Fruit fly (Drosophila melanogaster) whole organism, embryonic: ENCODE data around the gene mld.

ENCODE experiments used
- Antp ChIP-seq: fragments of 200-800 bp; sonication (Bioruptor generic); optimal IDR thresholded peaks from 3 replicates; lab custom pipeline; 2016; ENCODE audit warnings: missing biosample characterization, missing genetic modification characterization
- CG10543 ChIP-seq: fragments of 200-800 bp; sonication (Bioruptor generic); optimal IDR thresholded peaks from 3 replicates; lab custom pipeline; 2017; ENCODE audit warnings: missing biosample characterization, mild to moderate bottlenecking, missing genetic modification characterization, moderate library complexity
- CG12769 ChIP-seq: fragments of 200-800 bp; sonication (Bioruptor generic); optimal IDR thresholded peaks from 2 replicates; lab custom pipeline; 2019; ENCODE audit warnings: missing biosample characterization, mild to moderate bottlenecking, missing genetic modification characterization, moderate library complexity
- CG13894 ChIP-seq: fragments of 200-800 bp; sonication (Bioruptor generic); optimal IDR thresholded peaks from 3 replicates; lab custom pipeline; 2018; ENCODE audit warnings: missing biosample characterization, mild to moderate bottlenecking, missing genetic modification characterization, moderate library complexity
- CG14860 ChIP-seq: fragments of 200-800 bp; sonication (Bioruptor generic); IDR thresholded peaks from 3 replicates; pipeline ENCODE4 v1.3.6; 2022; ENCODE audit warnings: missing biosample characterization, missing genetic modification characterization; ENCODE audit not compliant: partially characterized antibody
- CG15514 ChIP-seq: fragments of 200-800 bp; sonication (Bioruptor generic); optimal IDR thresholded peaks from 3 replicates; lab custom pipeline; 2017; ENCODE audit warnings: missing biosample characterization, missing genetic modification characterization, mild to moderate bottlenecking, moderate library complexity, missing genetic modification reagents
- CG17612 ChIP-seq: fragments of 200-800 bp; sonication (Bioruptor generic); IDR thresholded peaks from 2 replicates; pipeline ENCODE4 v1.3.6; 2022; ENCODE audit warnings: missing biosample characterization, missing genetic modification characterization
- CG18764 ChIP-seq: fragments of 200-800 bp; sonication (Bioruptor generic); optimal IDR thresholded peaks from 3 replicates; lab custom pipeline; 2016; ENCODE audit warnings: missing biosample characterization, missing genetic modification characterization
- CG30403 ChIP-seq: fragments of 200-800 bp; sonication (Bioruptor generic); optimal IDR thresholded peaks from 3 replicates; lab custom pipeline; 2016; ENCODE audit warnings: missing biosample characterization, missing genetic modification characterization
- CG3163 ChIP-seq: fragments of 200-800 bp; sonication (Bioruptor generic); optimal IDR thresholded peaks from 3 replicates; lab custom pipeline; 2016; ENCODE audit warnings: missing biosample characterization, missing genetic modification characterization
- CG3281 ChIP-seq: fragments of 200-800 bp; sonication (Bioruptor generic); optimal IDR thresholded peaks from 3 replicates; lab custom pipeline; 2017; ENCODE audit warnings: missing biosample characterization, mild to moderate bottlenecking, missing genetic modification characterization
- CG34376 ChIP-seq: fragments of 200-800 bp; sonication (Bioruptor generic); optimal IDR thresholded peaks from 2 replicates; lab custom pipeline; 2018; ENCODE audit warnings: missing biosample characterization, mild to moderate bottlenecking, missing genetic modification characterization
- CG42726 ChIP-seq: fragments of 200-800 bp; sonication (Bioruptor generic); IDR thresholded peaks from 2 replicates; pipeline ENCODE4 v1.3.6; 2022; ENCODE audit warnings: missing biosample characterization, missing genetic modification characterization; ENCODE audit not compliant: partially characterized antibody
- CG5245 ChIP-seq: fragments of 200-800 bp; sonication (Bioruptor generic); optimal IDR thresholded peaks from 3 replicates; lab custom pipeline; 2016; ENCODE audit warnings: missing biosample characterization, missing genetic modification characterization
- CG6654 ChIP-seq: fragments of 200-800 bp; sonication (Bioruptor generic); optimal IDR thresholded peaks from 2 replicates; lab custom pipeline; 2017; ENCODE audit warnings: missing biosample characterization, mild to moderate bottlenecking, missing genetic modification characterization
- CG6791 ChIP-seq: fragments of 200-800 bp; sonication (Bioruptor generic); IDR thresholded peaks from 3 replicates; pipeline ENCODE4 v1.3.6; 2022; ENCODE audit warnings: missing biosample characterization, missing genetic modification characterization; ENCODE audit not compliant: partially characterized antibody
- CG7271 ChIP-seq: fragments of 200-800 bp; sonication (Bioruptor generic); optimal IDR thresholded peaks from 2 replicates; lab custom pipeline; 2018; ENCODE audit warnings: missing biosample characterization, mild to moderate bottlenecking, missing genetic modification characterization, moderate library complexity
- CG8388 ChIP-seq: fragments of 200-800 bp; sonication (Bioruptor generic); optimal IDR thresholded peaks from 2 replicates; lab custom pipeline; 2019; ENCODE audit warnings: missing biosample characterization, mild to moderate bottlenecking, missing genetic modification characterization, moderate library complexity
- CG9609 ChIP-seq: fragments of 200-800 bp; sonication (Bioruptor generic); optimal IDR thresholded peaks from 3 replicates; lab custom pipeline; 2016; ENCODE audit warnings: missing biosample characterization, missing genetic modification characterization
- CHES-1-like ChIP-seq: fragments of 200-800 bp; sonication (Bioruptor generic); optimal IDR thresholded peaks from 2 replicates; lab custom pipeline; 2016; ENCODE audit warnings: missing biosample characterization, missing genetic modification characterization
- Dad ChIP-seq: fragments of 200-800 bp; sonication (Bioruptor generic); optimal IDR thresholded peaks from 3 replicates; lab custom pipeline; 2016; ENCODE audit warnings: missing biosample characterization, missing genetic modification characterization
- Doc3 ChIP-seq: fragments of 200-800 bp; sonication (Bioruptor generic); IDR thresholded peaks from 3 replicates; pipeline ENCODE4 v1.3.6; 2022; ENCODE audit warnings: missing biosample characterization, missing genetic modification characterization; ENCODE audit not compliant: partially characterized antibody
- Drgx ChIP-seq: fragments of 200-800 bp; sonication (Bioruptor generic); IDR thresholded peaks from 2 replicates; pipeline ENCODE4 v1.3.6; 2022; ENCODE audit warnings: missing biosample characterization, missing genetic modification characterization
- GATAe ChIP-seq: fragments of 200-800 bp; sonication (Bioruptor generic); conservative IDR thresholded peaks from 2 replicates; pipeline ENCODE4 v1.3.6; 2022; ENCODE audit warnings: missing biosample characterization, missing genetic modification characterization
- H2.0 ChIP-seq: fragments of 200-800 bp; sonication (Bioruptor generic); IDR thresholded peaks from 2 replicates; pipeline ENCODE4 v1.3.6; 2022; ENCODE audit warnings: missing biosample characterization, missing genetic modification characterization
- HLH4C ChIP-seq: fragments of 200-800 bp; sonication (Bioruptor generic); IDR thresholded peaks from 3 replicates; pipeline ENCODE4 v1.3.6; 2022; ENCODE audit warnings: missing biosample characterization, missing genetic modification characterization; ENCODE audit not compliant: partially characterized antibody
- HLHmδ ChIP-seq: fragments of 200-800 bp; sonication (Bioruptor generic); optimal IDR thresholded peaks from 2 replicates; lab custom pipeline; 2018; ENCODE audit warnings: missing biosample characterization, mild to moderate bottlenecking, missing genetic modification characterization, moderate library complexity
- HmgD ChIP-seq: fragments of 200-800 bp; sonication (Bioruptor generic); optimal IDR thresholded peaks from 3 replicates; lab custom pipeline; 2016; ENCODE audit warnings: missing biosample characterization, missing genetic modification characterization
- Hmx ChIP-seq: fragments of 200-800 bp; sonication (Bioruptor generic); optimal IDR thresholded peaks from 2 replicates; lab custom pipeline; 2016; ENCODE audit warnings: missing biosample characterization, missing genetic modification characterization
- Lpt ChIP-seq: fragments of >200 bp; optimal IDR thresholded peaks from 2 replicates; lab custom pipeline; 2018; ENCODE audit warnings: missing biosample characterization, missing genetic modification characterization
- Mes4 ChIP-seq: fragments of 200-800 bp; sonication (Bioruptor generic); optimal IDR thresholded peaks from 2 replicates; lab custom pipeline; 2016; ENCODE audit warnings: missing biosample characterization, missing genetic modification characterization
- Oaz ChIP-seq: fragments of 200-800 bp; sonication (Bioruptor generic); IDR thresholded peaks from 2 replicates; pipeline ENCODE4 v1.3.6; 2022; ENCODE audit warnings: missing biosample characterization, missing genetic modification characterization
- ato ChIP-seq: fragments of 200-800 bp; sonication (Bioruptor generic); IDR thresholded peaks from 2 replicates; pipeline ENCODE4 v1.3.6; 2022; ENCODE audit warnings: missing biosample characterization, missing genetic modification characterization; ENCODE audit not compliant: partially characterized antibody
- az2 ChIP-seq: fragments of 200-800 bp; sonication (Bioruptor generic); optimal IDR thresholded peaks from 3 replicates; lab custom pipeline; 2016; ENCODE audit warnings: missing biosample characterization, missing genetic modification characterization
- bbx ChIP-seq: fragments of 200-800 bp; sonication (Bioruptor generic); IDR thresholded peaks from 2 replicates; pipeline ENCODE4 v1.3.6; 2022; ENCODE audit warnings: missing biosample characterization, missing genetic modification characterization; ENCODE audit not compliant: partially characterized antibody
- caup ChIP-seq: fragments of 200-800 bp; sonication (Bioruptor generic); optimal IDR thresholded peaks from 3 replicates; lab custom pipeline; 2017; ENCODE audit warnings: missing biosample characterization, mild to moderate bottlenecking, missing genetic modification characterization, moderate library complexity; ENCODE audit not compliant: severe bottlenecking
- chinmo ChIP-seq: fragments of 200-800 bp; sonication (Bioruptor generic); IDR thresholded peaks from 4 replicates; pipeline ENCODE4 v1.3.6; 2022; ENCODE audit warnings: missing biosample characterization, missing genetic modification characterization; ENCODE audit not compliant: partially characterized antibody
- dpn ChIP-seq, 2 experiments: fragments of 200-800 bp; sonication (Bioruptor generic); optimal IDR thresholded peaks; 3 replicates each; lab custom pipeline; 2016; ENCODE audit warnings: missing biosample characterization in 2 of 2, missing genetic modification characterization in 2 of 2
- gce ChIP-seq: fragments of 200-800 bp; sonication (Bioruptor generic); IDR thresholded peaks from 3 replicates; pipeline ENCODE4 v1.3.6; 2022; ENCODE audit warnings: missing biosample characterization, missing genetic modification characterization
- gem ChIP-seq: fragments of 200-800 bp; sonication (Bioruptor generic); optimal IDR thresholded peaks from 2 replicates; lab custom pipeline; 2019; ENCODE audit warnings: missing biosample characterization, mild to moderate bottlenecking, missing genetic modification characterization, moderate library complexity
- grau ChIP-seq: fragments of 200-800 bp; optimal IDR thresholded peaks from 3 replicates; lab custom pipeline; 2019; ENCODE audit warnings: missing biosample characterization, mild to moderate bottlenecking, missing genetic modification characterization, moderate library complexity
- kay ChIP-seq: fragments of 200-800 bp; sonication (Bioruptor generic); optimal IDR thresholded peaks from 2 replicates; lab custom pipeline; 2016; ENCODE audit warnings: missing biosample characterization, missing genetic modification characterization
- knrl ChIP-seq: fragments of 200-800 bp; sonication (Bioruptor generic); IDR thresholded peaks from 3 replicates; pipeline ENCODE4 v1.3.6; 2022; ENCODE audit warnings: missing biosample characterization, missing genetic modification characterization; ENCODE audit not compliant: partially characterized antibody
- luna ChIP-seq: fragments of 200-800 bp; sonication (Bioruptor generic); optimal IDR thresholded peaks from 2 replicates; lab custom pipeline; 2016; ENCODE audit warnings: missing biosample characterization, missing genetic modification characterization
- nerfin-1 ChIP-seq: fragments of 200-800 bp; sonication (Bioruptor generic); optimal IDR thresholded peaks from 3 replicates; lab custom pipeline; 2019; ENCODE audit warnings: missing biosample characterization, mild to moderate bottlenecking, missing genetic modification characterization, moderate library complexity
- scrt ChIP-seq: fragments of 200-800 bp; sonication (Bioruptor generic); optimal IDR thresholded peaks from 2 replicates; lab custom pipeline; 2018; ENCODE audit warnings: missing biosample characterization, mild to moderate bottlenecking, missing genetic modification characterization, moderate library complexity
- sim ChIP-seq: fragments of 200-800 bp; sonication (Bioruptor generic); IDR thresholded peaks from 2 replicates; pipeline ENCODE4 v1.3.6; 2022; ENCODE audit warnings: missing biosample characterization, missing genetic modification characterization
- tgo ChIP-seq: fragments of 200-800 bp; sonication (Bioruptor generic); IDR thresholded peaks from 3 replicates; pipeline ENCODE4 v1.3.6; 2022; ENCODE audit warnings: missing biosample characterization, missing genetic modification characterization
- trem ChIP-seq: fragments of 200-800 bp; optimal IDR thresholded peaks from 3 replicates; lab custom pipeline; 2019; ENCODE audit warnings: missing biosample characterization, mild to moderate bottlenecking, missing genetic modification characterization, moderate library complexity
- unpg ChIP-seq: fragments of 200-800 bp; sonication (Bioruptor generic); optimal IDR thresholded peaks from 3 replicates; lab custom pipeline; 2018; ENCODE audit warnings: missing biosample characterization, mild to moderate bottlenecking, missing genetic modification characterization, moderate library complexity
- vfl ChIP-seq: fragments of 200-800 bp; sonication (Bioruptor generic); optimal IDR thresholded peaks from 2 replicates; lab custom pipeline; 2016; ENCODE audit warnings: missing biosample characterization, missing genetic modification characterization

The mld gene

dm6 chr3R:24555932-24556331 is 29.5 kb upstream of the mld start (continued):
- TF ChIP-seq knrl (GFP tag; lab: Robert Waterston, UW): 0 out of 3 replicates have a peak, but pooled peaks have one; percentile 8
- no peak for TF ChIP-seq tgo
- TF ChIP-seq unpg: no peak
- TF ChIP-seq dpn (GFP tag; optimal IDR thresholded peaks at IDR 0.05; lab: Kevin White, UChicago): no peak
- no peak for TF ChIP-seq CG15514 (GFP tag; lab: Kevin White, UChicago)
- TF ChIP-seq HLH4C (GFP tag; lab: Robert Waterston, UW): peak; percentile 27; the same call in 1 of the 3 replicates
- no peak for TF ChIP-seq HmgD (GFP tag; lab: Kevin White, UChicago)
- no peak for TF ChIP-seq CG6654 (GFP tag; lab: Kevin White, UChicago)
- no peak for TF ChIP-seq gem
- no peak for TF ChIP-seq Mes4 (GFP tag; lab: Kevin White, UChicago)
- TF ChIP-seq trem (tag; lab: Kevin White, UChicago): no peak
- no peak for TF ChIP-seq kay (GFP tag; lab: Kevin White, UChicago)
- no peak for TF ChIP-seq scrt (GFP tag; lab: Kevin White, UChicago)
- TF ChIP-seq CG34376: no peak
- peak; percentile 41; the same call in 2 of the 3 replicates for TF ChIP-seq Doc3 (GFP tag; lab: Robert Waterston, UW)
- no peak for TF ChIP-seq gce (GFP tag; lab: Robert Waterston, UW)
- TF ChIP-seq Oaz: no peak
- TF ChIP-seq CG17612: no peak
- no peak for TF ChIP-seq CHES-1-like (GFP tag; lab: Kevin White, UChicago)
- no peak for TF ChIP-seq CG3163 (GFP tag; lab: Kevin White, UChicago)
- no peak for TF ChIP-seq luna (GFP tag; lab: Kevin White, UChicago)
- TF ChIP-seq GATAe (GFP tag; lab: Robert Waterston, UW): no peak
- TF ChIP-seq CG18764 (GFP tag; lab: Kevin White, UChicago): no peak
- no peak for TF ChIP-seq CG10543 (GFP tag; lab: Kevin White, UChicago)
- TF ChIP-seq sim: no peak
- peak; percentile 34 for TF ChIP-seq nerfin-1 (tag; lab: Kevin White, UChicago)
- no peak for TF ChIP-seq CG8388
- no peak for TF ChIP-seq CG7271 (tag; lab: Kevin White, UChicago)
- no peak for TF ChIP-seq HLHmδ (GFP tag; lab: Kevin White, UChicago)
- no peak for TF ChIP-seq grau (tag; lab: Kevin White, UChicago)
- peak; percentile 61; the same call in 2 of the 3 replicates for TF ChIP-seq CG14860 (GFP tag; lab: Robert Waterston, UW)
- no peak for TF ChIP-seq CG13894
- TF ChIP-seq H2.0 (GFP tag; lab: Robert Waterston, UW): no peak
- no peak for TF ChIP-seq caup (GFP tag; lab: Kevin White, UChicago)

dm6 chr3R:24556554-24556953 is 28.9 kb upstream of the mld start:
- TF ChIP-seq az2 (GFP tag; lab: Kevin White, UChicago): no peak
- TF ChIP-seq bbx (GFP tag; lab: Robert Waterston, UW): peak; percentile 53; the same call in 1 of the 2 replicates
- TF ChIP-seq CG30403 (GFP tag; lab: Kevin White, UChicago): no peak
- TF ChIP-seq ato (GFP tag; lab: Robert Waterston, UW): peak; percentile 35; the same call in 1 of the 2 replicates
- TF ChIP-seq Dad (GFP tag; lab: Kevin White, UChicago): no peak
- no peak for TF ChIP-seq CG12769 (tag; lab: Kevin White, UChicago)
- TF ChIP-seq vfl (GFP tag; lab: Kevin White, UChicago): no peak
- no peak for TF ChIP-seq CG5245 (GFP tag; lab: Kevin White, UChicago)
- no peak for TF ChIP-seq Antp (GFP tag; lab: Kevin White, UChicago)
- no peak for TF ChIP-seq chinmo (GFP tag; lab: Robert Waterston, UW)
- TF ChIP-seq CG42726: 0 out of 2 replicates have a peak, but pooled peaks have one; percentile 3
- no peak for TF ChIP-seq CG9609 (GFP tag; lab: Kevin White, UChicago)
- no peak for TF ChIP-seq Lpt
- no peak for TF ChIP-seq Drgx
- TF ChIP-seq CG6791 (GFP tag; lab: Robert Waterston, UW): peak; percentile 79
- TF ChIP-seq CG3281 (GFP tag; lab: Kevin White, UChicago): no peak
- no peak for TF ChIP-seq Hmx (GFP tag; lab: Kevin White, UChicago)
